Worm (Caenorhabditis elegans): ENCODE data around the gene nhr-71.

nhr-71 gene

ce11 chrX:13767282-13767681 is 20.2 kb downstream of the nhr-71 start (continued):
- TF ChIP-seq Y75B8A.6 (GFP tag; IDR thresholded peaks at IDR 0.05): no peak
- peak in 1 of 2 experiments; percentile 64 for TF ChIP-seq unc-62 (GFP tag; optimal IDR thresholded peaks at IDR 0.05 in 1 of 2)
- TF ChIP-seq unc-62 (tag; optimal IDR thresholded peaks at IDR 0.05): no peak
- peak; percentile 70 for TF ChIP-seq dve-1 (tag; optimal IDR thresholded peaks at IDR 0.05; ENCODE audit: insufficient read depth)
- TF ChIP-seq F10B5.3 (tag; optimal IDR thresholded peaks at IDR 0.05): no peak
- TF ChIP-seq Y105C5A.15 (GFP tag; IDR thresholded peaks at IDR 0.05): no peak
- TF ChIP-seq nhr-11 (tag; optimal IDR thresholded peaks at IDR 0.05): no peak
- TF ChIP-seq hlh-11 (tag; optimal IDR thresholded peaks at IDR 0.05): peak; percentile 46
- TF ChIP-seq pha-4 (GFP tag; IDR thresholded peaks at IDR 0.05): peak; percentile 36; the same call in 1 of the 2 replicates
- TF ChIP-seq pha-4 (tag; optimal IDR thresholded peaks at IDR 0.05): no peak
- TF ChIP-seq nhr-237 (tag; optimal IDR thresholded peaks at IDR 0.05): no peak
- peak; percentile 47 for TF ChIP-seq nhr-28 (tag; optimal IDR thresholded peaks at IDR 0.05)
- no peak for TF ChIP-seq F49E8.2 (tag; optimal IDR thresholded peaks at IDR 0.05; ENCODE audit: borderline replicate concordance)
- no peak for TF ChIP-seq daf-12 (tag; optimal IDR thresholded peaks at IDR 0.05)
- TF ChIP-seq daf-8 (GFP tag; IDR thresholded peaks at IDR 0.05): no peak
- TF ChIP-seq unc-39 (tag; optimal IDR thresholded peaks at IDR 0.05): no peak

ce11 chrX:13768562-13768961 is 21.4 kb downstream of the nhr-71 start:
- TF ChIP-seq F10B5.3 (tag; optimal IDR thresholded peaks at IDR 0.05): no peak
- TF ChIP-seq ctbp-1 (GFP tag; IDR thresholded peaks at IDR 0.05): peak; percentile 56
- TF ChIP-seq saeg-2 (GFP tag; IDR thresholded peaks at IDR 0.05): no peak
- no peak for TF ChIP-seq ceh-32 (tag; optimal IDR thresholded peaks at IDR 0.05; ENCODE audit: poor library complexity)
- TF ChIP-seq rbr-2 (tag; optimal IDR thresholded peaks at IDR 0.05): peak; percentile 18
- TF ChIP-seq lsy-2 (tag; optimal IDR thresholded peaks at IDR 0.05): peak; percentile 32 to 64
- peak; percentile 96 for TF ChIP-seq fkh-10 (GFP tag; optimal IDR thresholded peaks at IDR 0.05)
- TF ChIP-seq D1046.2 (GFP tag; IDR thresholded peaks at IDR 0.05): no peak
- TF ChIP-seq tra-1 (GFP tag; IDR thresholded peaks at IDR 0.05): 0 out of 2 replicates have a peak, but pooled peaks have one; percentile 37
- TF ChIP-seq T26A8.4 (GFP tag; IDR thresholded peaks at IDR 0.05): no peak
- TF ChIP-seq ztf-11 (tag; optimal IDR thresholded peaks at IDR 0.05): no peak
- peak; percentile 36 for TF ChIP-seq hlh-30 (tag; optimal IDR thresholded peaks at IDR 0.05; ENCODE audit: insufficient read depth)
- no peak for TF ChIP-seq daf-8 (GFP tag; IDR thresholded peaks at IDR 0.05)
- TF ChIP-seq madf-5 (GFP tag; IDR thresholded peaks at IDR 0.05): no peak
- TF ChIP-seq zfp-2 (tag; optimal IDR thresholded peaks at IDR 0.05): no peak
- TF ChIP-seq zfp-3 (GFP tag; conservative IDR thresholded peaks at IDR 0.05): no peak
- TF ChIP-seq dmd-6 (GFP tag; IDR thresholded peaks at IDR 0.05): peak; percentile 44
- TF ChIP-seq ces-1 (GFP tag; optimal IDR thresholded peaks at IDR 0.05): peak; percentile 49
- no peak for TF ChIP-seq nhr-6 (tag; optimal IDR thresholded peaks at IDR 0.05)
- peak; percentile 7 for TF ChIP-seq mxl-3 (GFP tag; optimal IDR thresholded peaks at IDR 0.05)
- TF ChIP-seq ama-1 (optimal IDR thresholded peaks at IDR 0.05): peak; percentile 16
- no peak for TF ChIP-seq tag-97 (GFP tag; IDR thresholded peaks at IDR 0.05)
- TF ChIP-seq ceh-62 (tag; optimal IDR thresholded peaks at IDR 0.05): no peak
- peak; percentile 47 for TF ChIP-seq mep-1 (tag; optimal IDR thresholded peaks at IDR 0.05)
- TF ChIP-seq unc-39 (tag; optimal IDR thresholded peaks at IDR 0.05): no peak
- no peak for TF ChIP-seq Y105C5A.15 (GFP tag; IDR thresholded peaks at IDR 0.05)
- TF ChIP-seq unc-62 (GFP tag; optimal IDR thresholded peaks at IDR 0.05 in 1 of 2): peak in 1 of 2 experiments; percentile 50
- TF ChIP-seq unc-62 (tag; optimal IDR thresholded peaks at IDR 0.05): no peak
- no peak for TF ChIP-seq daf-16 (GFP tag; optimal IDR thresholded peaks at IDR 0.05)
- peak; percentile 6 for TF ChIP-seq daf-16 (tag; optimal IDR thresholded peaks at IDR 0.05)
- peak; percentile 22 for TF ChIP-seq hlh-11 (tag; optimal IDR thresholded peaks at IDR 0.05)
- 0 out of 2 replicates have a peak, but pooled peaks have one; percentile 34 for TF ChIP-seq hmg-1.1 (GFP tag; IDR thresholded peaks at IDR 0.05)
- TF ChIP-seq nhr-25 (tag; optimal IDR thresholded peaks at IDR 0.05; ENCODE audit: borderline replicate concordance, insufficient read depth): no peak
- peak in 1 of 2 experiments; percentile 45 for TF ChIP-seq mdl-1 (tag; optimal IDR thresholded peaks at IDR 0.05)
- peak; percentile 35 for TF ChIP-seq lin-39 (tag; optimal IDR thresholded peaks at IDR 0.05)
- 0 out of 2 replicates have a peak, but pooled peaks have one; percentile 23 for TF ChIP-seq lin-38 (GFP tag; IDR thresholded peaks at IDR 0.05)
- TF ChIP-seq lim-7 (GFP tag; IDR thresholded peaks at IDR 0.05): no peak
- no peak for TF ChIP-seq nhr-48 (tag; optimal IDR thresholded peaks at IDR 0.05)
- no peak for TF ChIP-seq vab-7 (GFP tag; IDR thresholded peaks at IDR 0.05)
- TF ChIP-seq nhr-28 (tag; optimal IDR thresholded peaks at IDR 0.05): no peak
- TF ChIP-seq ZK337.2 (GFP tag; IDR thresholded peaks at IDR 0.05): no peak

Measured in whole organism, L4 larva.